In genomic region chrIV:3825388-3825787, ce11 we compare ENCODE assay signal across 3 worm cellular contexts.
TF ChIP-seq lines count a peak whose summit lies in the region.

No protein-coding gene starts in this region.

TF ChIP-seq in whole organism, L3 larva, 47 proteins besides CTCF, POLR2A, EP300 and RAD21:
- TF ChIP-seq pha-4 (tag; optimal IDR thresholded peaks at IDR 0.05; lab: Kevin White, UChicago) (no peak), eor-1 (tag; optimal IDR thresholded peaks at IDR 0.05; lab: Kevin White, UChicago) (no peak), elt-1 (tag; optimal IDR thresholded peaks at IDR 0.05; lab: Kevin White, UChicago) (peak; percentile 21), zag-1 (tag; optimal IDR thresholded peaks at IDR 0.05; lab: Kevin White, UChicago) (no peak), nhr-237 (tag; optimal IDR thresholded peaks at IDR 0.05; lab: Kevin White, UChicago) (no peak), lin-39 (tag; optimal IDR thresholded peaks at IDR 0.05; lab: Kevin White, UChicago) (no peak), egl-5 (tag; optimal IDR thresholded peaks at IDR 0.05; lab: Kevin White, UChicago) (peak; percentile 3), nhr-12 (tag; optimal IDR thresholded peaks at IDR 0.05; lab: Kevin White, UChicago) (no peak)

TF ChIP-seq in whole organism, late embryonic, 69 proteins besides CTCF, POLR2A, EP300 and RAD21:
- TF ChIP-seq unc-55 (GFP tag; optimal IDR thresholded peaks at IDR 0.05; lab: Kevin White, UChicago) (peak; percentile 37), ceh-6 (GFP tag; optimal IDR thresholded peaks at IDR 0.05; lab: Kevin White, UChicago) (no peak), rnt-1 (tag; optimal IDR thresholded peaks at IDR 0.05; lab: Kevin White, UChicago) (peak; percentile 19)

TF ChIP-seq in whole organism, mixed stage, embryonic, 35 proteins besides CTCF, POLR2A, EP300 and RAD21:
- TF ChIP-seq lin-32 (GFP tag; optimal IDR thresholded peaks at IDR 0.05; lab: Kevin White, UChicago) = no peak
- TF ChIP-seq flh-1 (GFP tag; optimal IDR thresholded peaks at IDR 0.05; lab: Kevin White, UChicago) = no peak
- no peak for TF ChIP-seq drap-1 (GFP tag; optimal IDR thresholded peaks at IDR 0.05; lab: Kevin White, UChicago)
- peak; percentile 66 for TF ChIP-seq unc-62 (GFP tag; optimal IDR thresholded peaks at IDR 0.05; lab: Kevin White, UChicago)
- peak; percentile 4 for TF ChIP-seq nhr-2 (tag; optimal IDR thresholded peaks at IDR 0.05; lab: Kevin White, UChicago)
- TF ChIP-seq nhr-237 (tag; optimal IDR thresholded peaks at IDR 0.05; lab: Kevin White, UChicago) = no peak
- TF ChIP-seq pha-4 (tag; optimal IDR thresholded peaks at IDR 0.05; lab: Kevin White, UChicago) = no peak
- TF ChIP-seq unc-39 (tag; optimal IDR thresholded peaks at IDR 0.05; lab: Kevin White, UChicago) = no peak
- peak; percentile 84 for TF ChIP-seq elt-1 (tag; optimal IDR thresholded peaks at IDR 0.05; lab: Kevin White, UChicago; ENCODE audit: borderline replicate concordance, insufficient read depth)
- no peak for TF ChIP-seq nhr-28 (tag; optimal IDR thresholded peaks at IDR 0.05; lab: Kevin White, UChicago)
- peak; percentile 31 for TF ChIP-seq ham-2 (GFP tag; optimal IDR thresholded peaks at IDR 0.05; lab: Kevin White, UChicago)
- TF ChIP-seq hlh-1 (tag; optimal IDR thresholded peaks at IDR 0.05; lab: Kevin White, UChicago) = peak; percentile 56
- no peak for TF ChIP-seq ceh-43 (GFP tag; optimal IDR thresholded peaks at IDR 0.05; lab: Kevin White, UChicago)
TF ChIP-seq in whole organism, mixed stage, embryonic: peak in this region for 5.
